Fruit fly (Drosophila melanogaster) whole organism, embryonic: ENCODE data around the gene SP555.

ENCODE experiments used
- Asciz ChIP-seq: fragments of 200-800 bp; sonication (Bioruptor generic); optimal IDR thresholded peaks from 2 replicates; lab custom pipeline; 2017; ENCODE audit warnings: missing biosample characterization, mild to moderate bottlenecking, missing genetic modification characterization, missing genetic modification reagents
- Awh ChIP-seq: fragments of 200-800 bp; sonication (Bioruptor generic); IDR thresholded peaks from 2 replicates; pipeline ENCODE4, ENCODE4 v1.3.6; 2022; ENCODE audit warnings: missing biosample characterization, missing genetic modification characterization
- Bgb ChIP-seq: fragments of 200-800 bp; sonication (Bioruptor generic); IDR thresholded peaks from 2 replicates; pipeline ENCODE4 v1.3.6; 2022; ENCODE audit warnings: missing biosample characterization, missing genetic modification characterization; ENCODE audit not compliant: partially characterized antibody
- Bteb2 ChIP-seq: fragments of 200-800 bp; sonication (Bioruptor generic); optimal IDR thresholded peaks from 2 replicates; lab custom pipeline; 2016; ENCODE audit warnings: missing biosample characterization, missing genetic modification characterization
- CG10565 ChIP-seq: fragments of 200-800 bp; sonication (Bioruptor generic); optimal IDR thresholded peaks from 3 replicates; lab custom pipeline; 2016; ENCODE audit warnings: missing biosample characterization, mild to moderate bottlenecking, missing genetic modification characterization
- CG11456 ChIP-seq: fragments of 200-800 bp; sonication (Bioruptor generic); IDR thresholded peaks from 3 replicates; pipeline ENCODE4 v1.3.6; 2022; ENCODE audit warnings: missing biosample characterization, missing genetic modification characterization
- CG14014 ChIP-seq: fragments of 200-800 bp; sonication (Bioruptor generic); IDR thresholded peaks from 2 replicates; pipeline ENCODE4 v1.3.6; 2022; ENCODE audit warnings: missing biosample characterization, missing genetic modification characterization
- CG15269 ChIP-seq: fragments of 200-800 bp; sonication (Bioruptor generic); optimal IDR thresholded peaks from 2 replicates; lab custom pipeline; 2018; ENCODE audit warnings: missing biosample characterization, mild to moderate bottlenecking, missing genetic modification characterization, moderate library complexity
- CG1529 ChIP-seq: fragments of 200-800 bp; sonication (Bioruptor generic); optimal IDR thresholded peaks from 3 replicates; lab custom pipeline; 2018; ENCODE audit warnings: missing biosample characterization, missing genetic modification characterization
- CG17912 ChIP-seq: fragments of 200-800 bp; sonication (Bioruptor generic); optimal IDR thresholded peaks from 2 replicates; lab custom pipeline; 2018; ENCODE audit warnings: missing biosample characterization, mild to moderate bottlenecking, missing genetic modification characterization
- CG18011 ChIP-seq: fragments of 200-800 bp; sonication (Bioruptor generic); optimal IDR thresholded peaks from 2 replicates; lab custom pipeline; 2017; ENCODE audit warnings: missing biosample characterization, missing genetic modification characterization, mild to moderate bottlenecking, moderate library complexity, missing genotype
- CG18262 ChIP-seq: fragments of 200-800 bp; optimal IDR thresholded peaks from 3 replicates; lab custom pipeline; 2019; ENCODE audit warnings: missing biosample characterization, mild to moderate bottlenecking, missing genetic modification characterization, moderate library complexity
- CG2202 ChIP-seq: fragments of 200-800 bp; sonication (Bioruptor generic); optimal IDR thresholded peaks from 2 replicates; lab custom pipeline; 2018; ENCODE audit warnings: missing biosample characterization, mild to moderate bottlenecking, missing genetic modification characterization
- CG2889 ChIP-seq: fragments of 200-800 bp; sonication (Bioruptor generic); IDR thresholded peaks from 3 replicates; pipeline ENCODE4 v1.3.6; 2022; ENCODE audit warnings: missing biosample characterization, missing genetic modification characterization
- CG30020 ChIP-seq: fragments of 200-800 bp; optimal IDR thresholded peaks from 2 replicates; lab custom pipeline; 2019; ENCODE audit warnings: missing biosample characterization, mild to moderate bottlenecking, missing genetic modification characterization, moderate library complexity
- CG32767 ChIP-seq: fragments of 200-800 bp; sonication (Bioruptor generic); IDR thresholded peaks from 2 replicates; pipeline ENCODE4 v1.3.6; 2022; ENCODE audit warnings: missing biosample characterization, missing genetic modification characterization
- CG34224 ChIP-seq: fragments of 200-800 bp; sonication (Bioruptor generic); IDR thresholded peaks from 3 replicates; pipeline ENCODE4 v1.3.6; 2022; ENCODE audit warnings: missing biosample characterization, missing genetic modification characterization; ENCODE audit not compliant: partially characterized antibody
- CG6765 ChIP-seq: fragments of 200-800 bp; sonication (Bioruptor generic); optimal IDR thresholded peaks from 3 replicates; lab custom pipeline; 2017; ENCODE audit warnings: missing biosample characterization, mild to moderate bottlenecking, missing genetic modification characterization
- CG8359 ChIP-seq: fragments of 200-800 bp; sonication (Bioruptor generic); optimal IDR thresholded peaks from 2 replicates; lab custom pipeline; 2017; ENCODE audit warnings: missing biosample characterization, mild to moderate bottlenecking, missing genetic modification characterization, borderline replicate concordance
- CG8924 ChIP-seq: fragments of 200-800 bp; optimal IDR thresholded peaks from 3 replicates; lab custom pipeline; 2019; ENCODE audit warnings: missing biosample characterization, mild to moderate bottlenecking, missing genetic modification characterization, moderate library complexity
- CTCF ChIP-seq: fragments of 200-800 bp; sonication (Bioruptor generic); optimal IDR thresholded peaks from 2 replicates; lab custom pipeline; 2017; ENCODE audit warnings: missing biosample characterization, mild to moderate bottlenecking, missing genetic modification characterization, moderate library complexity
- D19B ChIP-seq: fragments of 200-800 bp; sonication (Bioruptor generic); optimal IDR thresholded peaks from 2 replicates; lab custom pipeline; 2017; ENCODE audit warnings: missing biosample characterization, mild to moderate bottlenecking, missing genetic modification characterization
- Dfd ChIP-seq, 2 experiments: fragments of >200 bp; optimal IDR thresholded peaks; 2 replicates each; lab custom pipeline; 2017; ENCODE audit warnings: missing biosample characterization in 2 of 2, missing genetic modification characterization in 2 of 2
- Dp ChIP-seq: fragments of 200-800 bp; sonication (Bioruptor generic); optimal IDR thresholded peaks from 2 replicates; lab custom pipeline; 2018; ENCODE audit warnings: missing biosample characterization, mild to moderate bottlenecking, missing genetic modification characterization, moderate library complexity
- ERR ChIP-seq: fragments of 200-800 bp; sonication (Bioruptor generic); optimal IDR thresholded peaks from 2 replicates; lab custom pipeline; 2016; ENCODE audit warnings: missing biosample characterization, missing genetic modification characterization
- Hand ChIP-seq: fragments of 200-800 bp; sonication (Bioruptor generic); optimal IDR thresholded peaks from 2 replicates; lab custom pipeline; 2017; ENCODE audit warnings: mild to moderate bottlenecking, missing biosample characterization, missing genetic modification reagents, missing genetic modification characterization
- Hmr ChIP-seq: fragments of 200-800 bp; sonication (Bioruptor generic); optimal IDR thresholded peaks from 3 replicates; lab custom pipeline; 2017; ENCODE audit warnings: mild to moderate bottlenecking, missing biosample characterization, missing genetic modification reagents, missing genetic modification characterization
- Hr39 ChIP-seq: fragments of >200 bp; optimal IDR thresholded peaks from 2 replicates; lab custom pipeline; 2017
- NFAT ChIP-seq: fragments of 200-800 bp; sonication (Bioruptor generic); IDR thresholded peaks from 2 replicates; pipeline ENCODE4 v1.3.6; 2022; ENCODE audit warnings: missing biosample characterization, missing genetic modification characterization
- Nf-YA ChIP-seq: fragments of 200-800 bp; sonication (Bioruptor generic); IDR thresholded peaks from 2 replicates; pipeline ENCODE4 v1.3.6; 2022; ENCODE audit warnings: missing biosample characterization, missing genetic modification characterization
- Oli ChIP-seq: fragments of 200-800 bp; sonication (Bioruptor generic); optimal IDR thresholded peaks from 2 replicates; lab custom pipeline; 2018; ENCODE audit warnings: missing biosample characterization, mild to moderate bottlenecking, missing genetic modification characterization, moderate library complexity
- PHDP ChIP-seq: fragments of 200-800 bp; sonication (Bioruptor generic); optimal IDR thresholded peaks from 3 replicates; lab custom pipeline; 2018; ENCODE audit warnings: missing biosample characterization, mild to moderate bottlenecking, missing genetic modification characterization, moderate library complexity
- Trl ChIP-seq, 3 experiments: fragments of >200 bp in 2 of 3; fragments of 200-800 bp in 1 of 3; sonication (Bioruptor generic) in 1 of 3; optimal IDR thresholded peaks; 2 replicates in 1 of 3; 3 replicates in 2 of 3; lab custom pipeline; 2016 to 2017; ENCODE audit warnings: missing biosample characterization in 1 of 3, missing genetic modification characterization in 1 of 3
- Xbp1 ChIP-seq: fragments of 200-800 bp; sonication (Bioruptor generic); optimal IDR thresholded peaks from 3 replicates; lab custom pipeline; 2016; ENCODE audit warnings: missing biosample characterization, mild to moderate bottlenecking, missing genetic modification characterization
- cg ChIP-seq: fragments of 200-800 bp; sonication (Bioruptor generic); optimal IDR thresholded peaks from 3 replicates; lab custom pipeline; 2019; ENCODE audit warnings: missing biosample characterization, mild to moderate bottlenecking, missing genetic modification characterization, moderate library complexity
- ci ChIP-seq: fragments of 200-800 bp; sonication (Bioruptor generic); IDR thresholded peaks from 3 replicates; pipeline ENCODE4 v1.3.6; 2022; ENCODE audit warnings: missing biosample characterization, missing genetic modification characterization
- dysf ChIP-seq: fragments of 200-800 bp; sonication (Bioruptor generic); IDR thresholded peaks from 3 replicates; pipeline ENCODE4 v1.3.6; 2022; ENCODE audit warnings: missing biosample characterization, missing genetic modification characterization
- emc ChIP-seq: fragments of 200-800 bp; sonication (Bioruptor generic); optimal IDR thresholded peaks from 2 replicates; lab custom pipeline; 2016; ENCODE audit warnings: missing biosample characterization, missing genetic modification characterization
- grn ChIP-seq: fragments of 200-800 bp; sonication (Bioruptor generic); optimal IDR thresholded peaks from 3 replicates; lab custom pipeline; 2017; ENCODE audit warnings: missing biosample characterization, missing genetic modification characterization
- lola ChIP-seq, 3 experiments: fragments of >200 bp in 2 of 3; fragments of 200-800 bp in 1 of 3; sonication (Bioruptor generic) in 1 of 3; optimal IDR thresholded peaks; 2 replicates each; lab custom pipeline; 2017 to 2019; ENCODE audit warnings: missing biosample characterization in 3 of 3, missing genetic modification characterization in 3 of 3, mild to moderate bottlenecking in 1 of 3, moderate library complexity in 1 of 3
- pfk ChIP-seq: fragments of 200-800 bp; sonication (Bioruptor generic); optimal IDR thresholded peaks from 2 replicates; lab custom pipeline; 2018; ENCODE audit warnings: missing biosample characterization, mild to moderate bottlenecking, missing genetic modification characterization, moderate library complexity
- pnt ChIP-seq: fragments of 200-800 bp; sonication (Bioruptor generic); optimal IDR thresholded peaks from 3 replicates; lab custom pipeline; 2016; ENCODE audit warnings: missing biosample characterization, missing genetic modification characterization
- ro ChIP-seq: fragments of 200-800 bp; sonication (Bioruptor generic); IDR thresholded peaks from 2 replicates; pipeline ENCODE4 v1.3.6; 2022; ENCODE audit warnings: missing biosample characterization, missing genetic modification characterization
- sd ChIP-seq: fragments of 200-800 bp; sonication (Bioruptor generic); optimal IDR thresholded peaks from 3 replicates; lab custom pipeline; 2018; ENCODE audit warnings: missing biosample characterization, mild to moderate bottlenecking, missing genetic modification characterization, moderate library complexity
- sisA ChIP-seq: fragments of 200-800 bp; sonication (Bioruptor generic); IDR thresholded peaks from 2 replicates; pipeline ENCODE4 v1.3.6; 2022; ENCODE audit warnings: missing biosample characterization, missing genetic modification characterization
- stwl ChIP-seq: fragments of 200-800 bp; sonication (Bioruptor generic); optimal IDR thresholded peaks from 3 replicates; lab custom pipeline; 2018; ENCODE audit warnings: missing biosample characterization, mild to moderate bottlenecking, missing genetic modification characterization, moderate library complexity
- tna ChIP-seq: fragments of 200-800 bp; sonication (Bioruptor generic); IDR thresholded peaks from 2 replicates; pipeline ENCODE4 v1.3.6; 2022; ENCODE audit warnings: missing biosample characterization, missing genetic modification characterization; ENCODE audit not compliant: partially characterized antibody
- vnd ChIP-seq: fragments of 200-800 bp; sonication (Bioruptor generic); IDR thresholded peaks from 3 replicates; pipeline ENCODE4 v1.3.6; 2022; ENCODE audit warnings: missing biosample characterization, missing genetic modification characterization; ENCODE audit not compliant: partially characterized antibody
- vvl ChIP-seq: fragments of 200-800 bp; sonication (Bioruptor generic); IDR thresholded peaks from 2 replicates; pipeline ENCODE4 v1.3.6; 2022; ENCODE audit warnings: missing biosample characterization, missing genetic modification characterization
- yki ChIP-seq: fragments of >200 bp; optimal IDR thresholded peaks from 3 replicates; lab custom pipeline; 2018

The SP555 gene

dm6 chr2L:4999389-5000032, 38.0 kb upstream of the SP555 start (continued):
- peak; percentile 56 for TF ChIP-seq pnt (GFP tag; lab: Kevin White, UChicago)
- TF ChIP-seq Asciz (GFP tag; lab: Kevin White, UChicago) = peak; percentile 52
- no peak for TF ChIP-seq Nf-YA (GFP tag; lab: Robert Waterston, UW)
- peak; percentile 11 for TF ChIP-seq Hand (GFP tag; lab: Kevin White, UChicago)
- peak; percentile 25 for TF ChIP-seq CG2202 (tag; lab: Kevin White, UChicago)
- TF ChIP-seq Trl (optimal IDR thresholded peaks at IDR 0.05; lab: Kevin White, UChicago) = no peak
- peak; percentile 72 for TF ChIP-seq Trl (GFP tag; optimal IDR thresholded peaks at IDR 0.05; lab: Kevin White, UChicago)
- no peak for TF ChIP-seq sd (tag; lab: Kevin White, UChicago)
- TF ChIP-seq CG18011 (GFP tag; lab: Kevin White, UChicago) = no peak
- TF ChIP-seq vnd (GFP tag; lab: Robert Waterston, UW) = no peak
- TF ChIP-seq Hmr (GFP tag; lab: Kevin White, UChicago) = peak; percentile 55
- TF ChIP-seq CG18262 (tag; lab: Kevin White, UChicago) = peak; percentile 65
- TF ChIP-seq CG8924 (tag; lab: Kevin White, UChicago) = peak; percentile 42
- peak; percentile 53 for TF ChIP-seq D19B
- TF ChIP-seq ERR = peak; percentile 12
- peak; percentile 47; the same call in 1 of the 2 replicates for TF ChIP-seq CG32767
- TF ChIP-seq cg (GFP tag; lab: Kevin White, UChicago) = no peak
- peak in 1 of 3 experiments; percentile 47 for TF ChIP-seq lola (GFP tag; optimal IDR thresholded peaks at IDR 0.05; lab: Kevin White, UChicago)
- no peak for TF ChIP-seq stwl (tag; lab: Kevin White, UChicago)
- no peak for TF ChIP-seq CG34224 (GFP tag; lab: Robert Waterston, UW)
- TF ChIP-seq Bgb (GFP tag; lab: Robert Waterston, UW) = no peak
- TF ChIP-seq emc (GFP tag; lab: Kevin White, UChicago) = peak; percentile 39
- peak; percentile 29 for TF ChIP-seq CG8359 (GFP tag; lab: Kevin White, UChicago)
- TF ChIP-seq CG30020 (tag; lab: Kevin White, UChicago) = no peak
- TF ChIP-seq CG11456 = peak; percentile 71
- TF ChIP-seq CG1529 (GFP tag; lab: Kevin White, UChicago) = no peak
- TF ChIP-seq yki (lab: Kevin White, UChicago) = no peak
- TF ChIP-seq ro (GFP tag; lab: Robert Waterston, UW) = no peak
- TF ChIP-seq Xbp1 (GFP tag; lab: Kevin White, UChicago) = peak; percentile 75
- TF ChIP-seq Dfd (GFP tag; optimal IDR thresholded peaks at IDR 0.05; lab: Kevin White, UChicago) = no peak
- peak; percentile 80 for TF ChIP-seq CG15269 (tag; lab: Kevin White, UChicago)
- TF ChIP-seq grn (GFP tag; lab: Kevin White, UChicago) = peak; percentile 41
- peak; percentile 74 for TF ChIP-seq Oli (tag; lab: Kevin White, UChicago)
- TF ChIP-seq CG2889 (GFP tag; lab: Robert Waterston, UW) = peak; percentile 77; the same call in 2 of the 3 replicates
- peak; percentile 55 for TF ChIP-seq PHDP
- peak; percentile 66 for TF ChIP-seq NFAT (GFP tag; lab: Robert Waterston, UW)
- TF ChIP-seq CG17912 = no peak
- TF ChIP-seq Dp (GFP tag; lab: Kevin White, UChicago) = no peak
- TF ChIP-seq Awh (GFP tag; lab: Robert Waterston, UW) = peak; percentile 56; the same call in 1 of the 2 replicates
- peak; percentile 1 for TF ChIP-seq CG6765
- no peak for TF ChIP-seq Hr39 (lab: Kevin White, UChicago)
- peak; percentile 64 for TF ChIP-seq CG14014
- TF ChIP-seq pfk = no peak
- TF ChIP-seq vvl (GFP tag; lab: Robert Waterston, UW) = peak; percentile 90
- no peak for TF ChIP-seq CG10565 (GFP tag; lab: Kevin White, UChicago)
- TF ChIP-seq sisA (GFP tag; lab: Robert Waterston, UW) = peak; percentile 78
- TF ChIP-seq Bteb2 = peak; percentile 54
- TF ChIP-seq CTCF (GFP tag; lab: Kevin White, UChicago) = peak; percentile 26
- TF ChIP-seq ci (GFP tag; lab: Robert Waterston, UW) = peak; percentile 81
- peak; percentile 83 for TF ChIP-seq dysf
- no peak for TF ChIP-seq tna (GFP tag; lab: Robert Waterston, UW)
